Fruit fly (Drosophila melanogaster) whole organism, pupa: ENCODE measurements around the gene unc-119.
A peak's percentile ranks its signal among the peaks of the same experiment; 100 is the strongest.

Experiments
- Ets98B ChIP-seq: fragments of 200-800 bp; sonication (Bioruptor generic); IDR thresholded peaks from 2 replicates; pipeline ENCODE4 v1.3.6; 2022; ENCODE audit warnings: missing biosample characterization, missing genetic modification characterization
- fd96Ca ChIP-seq: fragments of 200-800 bp; sonication (Bioruptor generic); IDR thresholded peaks from 3 replicates; pipeline ENCODE4 v1.3.6; 2022; ENCODE audit warnings: missing biosample characterization, missing genetic modification characterization
- rn ChIP-seq: fragments of 200-800 bp; sonication (Bioruptor generic); IDR thresholded peaks from 2 replicates; pipeline ENCODE4 v1.3.6; 2022; ENCODE audit warnings: missing biosample characterization, missing genetic modification characterization

dm6 chrX:7293874-7294559 is 2.9 kb upstream of the unc-119 start:
- TF ChIP-seq fd96Ca (GFP tag; lab: Robert Waterston, UW) (0 out of 3 replicates have a peak, but pooled peaks have one; percentile 11), Ets98B (peak; percentile 80), rn (GFP tag; lab: Robert Waterston, UW) (no peak)
